Worm (Caenorhabditis elegans) whole organism, L2 larva: Measurements from ENCODE around the gene nas-10.

ENCODE experiments used
- C34F6.9 ChIP-seq: fragments of 150-350 bp; optimal IDR thresholded peaks from 2 replicates; lab custom pipeline; 2014; ENCODE audit warnings: missing biosample characterization, missing genetic modification characterization
- Y55F3AM.14 ChIP-seq: fragments of 200-800 bp; sonication (Bioruptor generic); optimal IDR thresholded peaks from 2 replicates; lab custom pipeline; 2018; ENCODE audit warnings: mild to moderate bottlenecking, missing genetic modification characterization, missing compliant biosample characterization
- alr-1 ChIP-seq: fragments of 150-350 bp; optimal IDR thresholded peaks from 2 replicates; lab custom pipeline; 2014; ENCODE audit warnings: missing biosample characterization, missing genetic modification characterization
- aly-2 ChIP-seq: fragments of 150-350 bp; optimal IDR thresholded peaks from 2 replicates; lab custom pipeline; 2014; ENCODE audit warnings: missing biosample characterization, missing genetic modification characterization
- blmp-1 ChIP-seq: sonication (generic microtip); optimal IDR thresholded peaks from 2 replicates; lab custom pipeline; 2017; ENCODE audit warnings: missing genetic modification characterization, mild to moderate bottlenecking, missing compliant biosample characterization, antibody characterized with exemption, moderate library complexity; ENCODE audit not compliant: insufficient read depth
- ceh-16 ChIP-seq: fragments of 150-350 bp; optimal IDR thresholded peaks from 2 replicates; lab custom pipeline; 2014; ENCODE audit warnings: missing biosample characterization, missing genetic modification characterization
- ceh-82 ChIP-seq: fragments of 150-350 bp; optimal IDR thresholded peaks from 2 replicates; lab custom pipeline; 2014; ENCODE audit warnings: missing biosample characterization, missing genetic modification characterization
- crh-2 ChIP-seq: sonication (generic microtip); optimal IDR thresholded peaks from 2 replicates; lab custom pipeline; 2017; ENCODE audit warnings: missing biosample characterization, missing genetic modification characterization
- egl-27 ChIP-seq: sonication (generic microtip); optimal IDR thresholded peaks from 3 replicates; lab custom pipeline; 2017; ENCODE audit warnings: missing biosample characterization, missing genetic modification reagents, missing genetic modification characterization
- elt-3 ChIP-seq: sonication (generic microtip); optimal IDR thresholded peaks from 2 replicates; lab custom pipeline; 2017; ENCODE audit warnings: missing biosample characterization, missing genetic modification characterization
- fos-1 ChIP-seq: fragments of 150-350 bp; optimal IDR thresholded peaks from 2 replicates; lab custom pipeline; 2014; ENCODE audit warnings: missing biosample characterization, missing genetic modification characterization
- gmeb-1 ChIP-seq: fragments of 150-350 bp; optimal IDR thresholded peaks from 2 replicates; lab custom pipeline; 2014; ENCODE audit warnings: missing biosample characterization, missing genetic modification characterization
- lin-11 ChIP-seq: fragments of 150-350 bp; sonication (generic microtip); optimal IDR thresholded peaks from 2 replicates; lab custom pipeline; 2014; ENCODE audit warnings: missing biosample characterization, missing genetic modification characterization, inconsistent platforms, mixed read lengths
- lin-13 ChIP-seq: fragments of 150-350 bp; optimal IDR thresholded peaks from 2 replicates; lab custom pipeline; 2014; ENCODE audit warnings: missing biosample characterization, missing genetic modification reagents, missing genetic modification characterization
- lsy-2 ChIP-seq, 2 experiments: fragments of 150-350 bp in 1 of 2; sonication (generic microtip) in 1 of 2; optimal IDR thresholded peaks; 2 replicates each; lab custom pipeline; 2014 to 2017; ENCODE audit warnings: missing biosample characterization in 2 of 2, missing genetic modification characterization in 2 of 2
- mbf-1 ChIP-seq: sonication (generic microtip); optimal IDR thresholded peaks from 2 replicates; lab custom pipeline; 2017; ENCODE audit warnings: missing biosample characterization, missing genetic modification characterization
- mdl-1 ChIP-seq, 2 experiments: fragments of 150-350 bp in 1 of 2; sonication (generic microtip) in 1 of 2; optimal IDR thresholded peaks; 2 replicates each; lab custom pipeline; 2017; ENCODE audit warnings: missing biosample characterization in 2 of 2, missing genetic modification characterization in 2 of 2
- nhr-10 ChIP-seq: sonication (generic microtip); optimal IDR thresholded peaks from 2 replicates; lab custom pipeline; 2017; ENCODE audit warnings: missing biosample characterization, missing genetic modification characterization
- nhr-129 ChIP-seq: fragments of 150-350 bp; optimal IDR thresholded peaks from 2 replicates; lab custom pipeline; 2014; ENCODE audit warnings: missing biosample characterization, missing genetic modification characterization
- nhr-21 ChIP-seq: fragments of 150-350 bp; optimal IDR thresholded peaks from 2 replicates; lab custom pipeline; 2014; ENCODE audit warnings: missing biosample characterization, missing genetic modification characterization
- nhr-23 ChIP-seq: fragments of 150-350 bp; optimal IDR thresholded peaks from 2 replicates; lab custom pipeline; 2014; ENCODE audit warnings: missing biosample characterization, missing genetic modification reagents, missing genetic modification characterization
- nhr-77 ChIP-seq: fragments of 150-350 bp; optimal IDR thresholded peaks from 2 replicates; lab custom pipeline; 2014; ENCODE audit warnings: missing biosample characterization, missing genetic modification characterization
- sem-4 ChIP-seq: fragments of 150-350 bp; optimal IDR thresholded peaks from 2 replicates; lab custom pipeline; 2014; ENCODE audit warnings: missing biosample characterization, missing genetic modification reagents, missing genetic modification characterization
- sma-3 ChIP-seq: sonication (generic microtip); optimal IDR thresholded peaks from 2 replicates; lab custom pipeline; 2016; ENCODE audit warnings: missing genetic modification reagents, missing genetic modification characterization, missing compliant biosample characterization
- snpc-4 ChIP-seq: fragments of 150-350 bp; optimal IDR thresholded peaks from 2 replicates; lab custom pipeline; 2014; ENCODE audit warnings: missing biosample characterization, missing genetic modification characterization
- zag-1 ChIP-seq: fragments of 150-350 bp; optimal IDR thresholded peaks from 2 replicates; lab custom pipeline; 2014; ENCODE audit warnings: missing biosample characterization, missing genetic modification characterization
- ztf-1 ChIP-seq: fragments of 200-800 bp; sonication (Bioruptor generic); conservative IDR thresholded peaks from 2 replicates; pipeline ENCODE4 v1.3.6; 2022; ENCODE audit warnings: missing genetic modification characterization, missing compliant biosample characterization
- ztf-11 ChIP-seq: sonication (generic microtip); optimal IDR thresholded peaks from 2 replicates; lab custom pipeline; 2017; ENCODE audit warnings: missing biosample characterization, missing genetic modification characterization
- ztf-4 ChIP-seq: fragments of 150-350 bp; optimal IDR thresholded peaks from 2 replicates; lab custom pipeline; 2014; ENCODE audit warnings: missing biosample characterization, missing genetic modification characterization

nas-10 gene

DNA sequence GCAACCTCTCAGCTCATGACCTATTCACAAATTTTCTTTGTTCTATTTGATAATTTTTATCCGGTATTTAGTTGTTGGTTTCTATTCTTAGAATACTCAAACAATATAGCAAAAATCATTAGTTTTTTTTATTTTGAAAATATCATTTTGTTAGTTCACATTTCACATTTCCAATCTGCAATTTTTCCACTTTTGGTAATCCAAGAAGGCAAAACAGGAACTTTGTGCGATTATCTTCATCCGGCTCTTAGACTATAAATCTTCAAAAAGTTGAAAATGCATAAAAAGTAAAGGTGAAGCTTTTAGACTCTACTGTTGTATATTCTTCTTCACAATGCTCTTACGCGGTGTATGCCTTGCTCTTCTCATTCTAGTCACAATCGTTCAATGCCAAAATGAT, 4.9 kb downstream of the nas-10 start, which contains the start of gene nlp-19:
nlp-19 (plus strand) TSS at position 301 of the 400 bp plus-strand sequence.
- TF ChIP-seq lin-11 (tag; lab: Kevin White, UChicago) (no peak), ceh-82 (no peak), ztf-1 (GFP tag; lab: Robert Waterston, UW) (no peak), ceh-16 (tag; lab: Kevin White, UChicago) (no peak), ztf-11 (tag; lab: Kevin White, UChicago) (no peak), nhr-77 (tag; lab: Kevin White, UChicago) (no peak), alr-1 (tag; lab: Kevin White, UChicago) (no peak)

DNA sequence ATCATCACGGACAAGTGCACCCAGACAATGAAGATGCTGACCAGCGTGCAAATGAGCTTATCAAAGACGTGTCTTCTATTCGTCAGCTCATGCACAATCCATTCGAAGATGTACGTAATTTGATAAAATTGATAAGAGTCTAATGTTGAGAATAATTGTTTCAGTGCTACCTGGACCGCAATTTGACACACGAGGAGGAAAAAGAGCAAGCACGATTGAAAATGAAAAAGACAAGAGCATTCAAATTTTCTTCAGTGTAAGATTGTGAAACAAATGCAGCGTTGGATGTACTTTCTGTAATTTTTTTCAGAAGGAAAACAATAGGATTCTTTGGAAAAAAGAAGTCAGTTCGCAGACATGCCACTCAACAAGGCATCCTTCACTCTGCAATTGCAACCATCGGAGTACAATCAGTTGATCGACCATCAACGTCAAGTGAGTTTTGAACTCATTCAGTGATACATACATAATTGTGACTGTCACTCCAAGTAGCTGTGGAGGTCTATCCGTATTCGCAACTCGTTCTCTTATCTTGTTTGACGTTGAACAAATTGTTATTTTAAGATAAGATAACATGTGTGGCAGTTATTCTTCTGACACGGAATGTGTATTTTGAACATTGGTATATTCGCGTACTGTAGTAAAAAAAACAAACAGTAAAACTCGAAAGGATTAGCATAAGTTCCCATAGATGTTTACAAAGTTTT, 6.2 kb downstream of the nas-10 start:
- TF ChIP-seq mdl-1 (tag; optimal IDR thresholded peaks at IDR 0.05; lab: Kevin White, UChicago) (no peak), fos-1 (tag; lab: Kevin White, UChicago) (peak; percentile 22), nhr-129 (tag; lab: Kevin White, UChicago) (no peak)

DNA sequence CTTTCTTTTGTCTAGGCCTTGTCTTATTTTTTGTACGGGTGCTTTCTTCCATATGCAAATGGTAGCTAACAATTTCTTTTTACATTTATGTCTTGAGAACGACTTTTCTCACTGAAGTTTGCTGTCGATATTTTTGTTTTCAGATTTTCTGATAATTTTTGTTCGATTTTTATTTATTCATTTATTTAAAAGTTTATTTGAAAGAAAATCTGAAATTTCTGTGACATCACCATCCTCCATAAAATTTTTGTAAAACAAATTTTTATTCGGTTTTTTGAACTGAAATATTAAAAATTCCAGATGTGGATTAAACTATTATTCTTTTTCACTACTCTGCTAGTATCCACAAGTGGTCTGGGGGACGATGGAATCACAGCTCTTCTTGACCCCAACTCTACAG, 9.5 kb downstream of the nas-10 start, which contains the start of gene pbo-4:
pbo-4 (plus strand) TSS at position 301 of the 400 bp plus-strand sequence.
- TF ChIP-seq blmp-1 (tag; lab: Kevin White, UChicago) (no peak), mbf-1 (tag; lab: Kevin White, UChicago) (no peak), snpc-4 (tag; lab: Kevin White, UChicago) (no peak), ztf-4 (no peak), aly-2 (no peak)

DNA sequence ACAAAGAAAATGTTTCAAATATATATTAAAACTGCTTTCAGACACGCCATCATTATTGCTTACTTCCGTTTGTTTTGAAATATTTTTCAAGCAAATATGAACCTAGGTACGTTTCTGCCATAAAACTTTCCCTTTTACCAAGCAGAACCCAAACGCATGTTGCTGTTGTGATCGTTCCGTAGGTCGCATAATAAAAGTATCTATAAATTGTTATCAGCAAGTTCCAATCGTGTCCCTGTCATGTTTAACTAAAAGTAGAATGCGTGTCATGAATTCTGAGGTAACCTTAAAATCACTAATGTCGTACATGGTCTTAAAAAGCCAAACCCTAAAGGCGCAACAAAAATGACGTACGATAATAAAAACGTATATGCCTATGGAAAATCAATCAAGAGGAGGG, 11.4 kb downstream of the nas-10 start:
- TF ChIP-seq lsy-2 (tag; optimal IDR thresholded peaks at IDR 0.05; lab: Kevin White, UChicago) (no peak), zag-1 (tag; lab: Kevin White, UChicago) (no peak), aly-2 (no peak), crh-2 (tag; lab: Kevin White, UChicago) (no peak), ztf-11 (tag; lab: Kevin White, UChicago) (no peak), fos-1 (tag; lab: Kevin White, UChicago) (peak; percentile 7)

DNA sequence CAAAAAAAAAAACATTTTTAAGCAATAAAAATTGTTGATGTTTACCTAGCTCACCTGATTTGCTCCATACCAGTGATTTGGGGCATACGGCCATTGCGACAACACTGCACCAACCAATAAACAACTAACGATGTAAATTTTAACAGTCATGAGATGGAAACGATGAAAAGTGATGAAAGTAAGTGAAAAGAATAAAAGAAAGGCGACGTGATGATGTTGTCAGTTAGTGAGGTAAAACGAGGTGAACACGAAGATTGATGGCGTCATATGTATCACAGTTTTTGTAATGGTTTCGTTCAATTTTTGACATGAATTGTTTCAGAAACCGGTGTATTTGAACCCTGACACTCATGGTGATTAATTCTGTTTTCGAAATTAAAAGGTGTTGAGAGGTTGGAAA, 12.1 kb downstream of the nas-10 start, which contains the start of gene K09C8.7:
K09C8.7 (minus strand) TSS at position 226 of the 400 bp plus-strand sequence.
- TF ChIP-seq snpc-4 (tag; lab: Kevin White, UChicago) (no peak), ztf-4 (no peak), alr-1 (tag; lab: Kevin White, UChicago) (no peak), ztf-1 (GFP tag; lab: Robert Waterston, UW) (no peak), crh-2 (tag; lab: Kevin White, UChicago) (no peak), nhr-21 (tag; lab: Kevin White, UChicago) (no peak), nhr-129 (tag; lab: Kevin White, UChicago) (no peak), sma-3 (no peak), elt-3 (tag; lab: Kevin White, UChicago) (no peak), egl-27 (tag; lab: Kevin White, UChicago) (no peak), lin-13 (GFP tag; lab: Kevin White, UChicago) (no peak), gmeb-1 (tag; lab: Kevin White, UChicago) (no peak), Y55F3AM.14 (GFP tag; lab: Kevin White, UChicago) (no peak), nhr-23 (no peak), lin-11 (tag; lab: Kevin White, UChicago) (no peak), ztf-11 (tag; lab: Kevin White, UChicago) (no peak), nhr-10 (tag; lab: Kevin White, UChicago) (no peak), sem-4 (tag; lab: Kevin White, UChicago) (no peak), zag-1 (tag; lab: Kevin White, UChicago) (no peak), blmp-1 (tag; lab: Kevin White, UChicago) (no peak)

DNA sequence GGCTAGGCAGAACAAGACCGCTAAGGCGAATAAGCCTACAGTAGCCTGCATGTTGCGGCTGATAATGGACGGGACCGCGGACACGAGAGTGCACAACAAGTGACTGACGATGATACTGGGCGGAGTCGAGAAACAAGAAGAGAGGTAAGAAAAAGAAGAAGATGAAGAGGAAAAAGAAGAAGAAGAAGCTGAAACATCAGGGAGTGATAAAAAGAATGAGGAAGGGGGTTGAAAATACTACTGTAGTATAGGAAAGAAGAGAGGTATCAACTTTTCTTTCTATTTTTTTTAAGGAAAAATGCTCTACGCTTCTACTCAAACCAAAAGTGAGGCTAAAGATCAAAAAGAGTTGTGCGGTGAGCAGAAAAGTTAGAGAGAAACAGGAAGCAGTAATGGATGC, 14.5 kb downstream of the nas-10 start, which contains the start of gene T21B6.3:
T21B6.3 (minus strand) TSS at position 101 of the 400 bp plus-strand sequence.
- TF ChIP-seq C34F6.9 (tag; lab: Kevin White, UChicago) (no peak), zag-1 (tag; lab: Kevin White, UChicago) (no peak), crh-2 (tag; lab: Kevin White, UChicago) (no peak), nhr-23 (no peak), sem-4 (tag; lab: Kevin White, UChicago) (no peak)
